Fruit fly (Drosophila melanogaster): ENCODE measurements around the gene CkIIalpha-i1.

The CkIIalpha-i1 gene

dm6 chr3L:15815353-15816142, 1.2 kb upstream of the CkIIalpha-i1 start (continued):
- TF ChIP-seq Stat92E (GFP tag; optimal IDR thresholded peaks at IDR 0.05) (peak in 1 of 3 experiments; percentile 34), Atf-2 (GFP tag; optimal IDR thresholded peaks at IDR 0.05) (peak; percentile 42), sisA (GFP tag; IDR thresholded peaks at IDR 0.05) (no peak), CG10321 (GFP tag; IDR thresholded peaks at IDR 0.05) (no peak), CG15479 (GFP tag; optimal IDR thresholded peaks at IDR 0.05) (peak; percentile 65), CG16813 (GFP tag; IDR thresholded peaks at IDR 0.05; ENCODE audit: partially characterized antibody) (no peak), Dad (GFP tag; optimal IDR thresholded peaks at IDR 0.05) (no peak), CG4424 (GFP tag; optimal IDR thresholded peaks at IDR 0.05) (peak; percentile 68), pnt (GFP tag; optimal IDR thresholded peaks at IDR 0.05) (peak; percentile 2), trem (tag; optimal IDR thresholded peaks at IDR 0.05) (peak; percentile 22), CG3065 (GFP tag; optimal IDR thresholded peaks at IDR 0.05) (no peak), Med (GFP tag) (no peak), run (tag; optimal IDR thresholded peaks at IDR 0.05) (peak; percentile 53), crol (GFP tag; IDR thresholded peaks at IDR 0.05) (no peak; the same call in 1 of the 2 replicates), CG12104 (GFP tag; optimal IDR thresholded peaks at IDR 0.05) (peak; percentile 21), CG16863 (GFP tag; optimal IDR thresholded peaks at IDR 0.05) (peak; percentile 38), luna (GFP tag; optimal IDR thresholded peaks at IDR 0.05) (peak; percentile 42), CG4404 (GFP tag; IDR thresholded peaks at IDR 0.05) (no peak), pros (GFP tag; optimal IDR thresholded peaks at IDR 0.05) (peak; percentile 16), ind (GFP tag; optimal IDR thresholded peaks at IDR 0.05) (peak; percentile 67), CG12391 (tag; optimal IDR thresholded peaks at IDR 0.05) (peak; percentile 84), sqz (GFP tag; optimal IDR thresholded peaks at IDR 0.05) (no peak), CG6272 (GFP tag; IDR thresholded peaks at IDR 0.05) (no peak), CrebB (tag; optimal IDR thresholded peaks at IDR 0.05) (peak; percentile 58), CG10565 (GFP tag; optimal IDR thresholded peaks at IDR 0.05) (no peak), pfk (GFP tag; optimal IDR thresholded peaks at IDR 0.05) (no peak), CG17361 (GFP tag; IDR thresholded peaks at IDR 0.05) (peak; percentile 71), CG4854 (GFP tag; optimal IDR thresholded peaks at IDR 0.05) (no peak), CG11085 (GFP tag; IDR thresholded peaks at IDR 0.05) (no peak), aop (GFP tag; IDR thresholded peaks at IDR 0.05) (no peak), CG31224 (GFP tag; IDR thresholded peaks at IDR 0.05) (peak; percentile 36; the same call in 1 of the 2 replicates), CG7786 (GFP tag; optimal IDR thresholded peaks at IDR 0.05) (no peak), CTCF (GFP tag; optimal IDR thresholded peaks at IDR 0.05) (peak; percentile 21), MTF-1 (GFP tag; optimal IDR thresholded peaks at IDR 0.05; ENCODE audit: borderline replicate concordance) (no peak), H15 (GFP tag; IDR thresholded peaks at IDR 0.05) (no peak), Gsc (GFP tag; IDR thresholded peaks at IDR 0.05) (no peak), jumu (GFP tag; optimal IDR thresholded peaks at IDR 0.05) (peak; percentile 19), row (GFP tag; IDR thresholded peaks at IDR 0.05) (peak; percentile 80), dan (GFP tag; IDR thresholded peaks at IDR 0.05) (no peak), ham (GFP tag; IDR thresholded peaks at IDR 0.05) (no peak), CG18619 (GFP tag; optimal IDR thresholded peaks at IDR 0.05) (peak; percentile 74), Hmx (GFP tag; optimal IDR thresholded peaks at IDR 0.05) (no peak), zen (tag; optimal IDR thresholded peaks at IDR 0.05) (peak; percentile 44), disco-r (GFP tag; optimal IDR thresholded peaks at IDR 0.05) (no peak), h (optimal IDR thresholded peaks at IDR 0.05) (no peak), Optix (GFP tag; IDR thresholded peaks at IDR 0.05) (no peak), Sox102F (GFP tag; optimal IDR thresholded peaks at IDR 0.05) (peak; percentile 79), danr (GFP tag; IDR thresholded peaks at IDR 0.05) (0 out of 2 replicates have a peak, but pooled peaks have one; percentile 16), fd96Cb (tag; optimal IDR thresholded peaks at IDR 0.05) (peak; percentile 71), psq (GFP tag; optimal IDR thresholded peaks at IDR 0.05) (peak; percentile 80), CG17186 (GFP tag; optimal IDR thresholded peaks at IDR 0.05) (no peak)
